Worm (Caenorhabditis elegans) whole organism, late embryonic: ENCODE results near the gene F26F4.12.

Experiments
- C08G9.2 ChIP-seq: sonication (generic microtip); optimal IDR thresholded peaks from 2 replicates; lab custom pipeline; 2016; ENCODE audit warnings: mild to moderate bottlenecking, missing genetic modification characterization, moderate library complexity, missing compliant biosample characterization
- ama-1 ChIP-seq: fragments of 150-350 bp; optimal IDR thresholded peaks from 2 replicates; lab custom pipeline; 2014
- ceh-22 ChIP-seq: sonication (generic microtip); optimal IDR thresholded peaks from 2 replicates; lab custom pipeline; 2017; ENCODE audit warnings: missing biosample characterization, missing genetic modification characterization
- ceh-9 ChIP-seq: sonication (generic microtip); optimal IDR thresholded peaks from 2 replicates; lab custom pipeline; 2016; ENCODE audit warnings: mild to moderate bottlenecking, missing genetic modification characterization, inconsistent platforms, missing compliant biosample characterization
- fkh-10 ChIP-seq: fragments of 150-350 bp; optimal IDR thresholded peaks from 2 replicates; lab custom pipeline; 2014; ENCODE audit warnings: missing biosample characterization, missing genetic modification reagents, missing genetic modification characterization
- pag-3 ChIP-seq: sonication (generic microtip); optimal IDR thresholded peaks from 2 replicates; lab custom pipeline; 2016; ENCODE audit warnings: missing compliant biosample characterization, missing genetic modification characterization, borderline replicate concordance
- pqm-1 ChIP-seq: sonication (generic microtip); optimal IDR thresholded peaks from 2 replicates; lab custom pipeline; 2016; ENCODE audit warnings: missing genetic modification characterization, missing compliant biosample characterization
- sox-4 ChIP-seq: sonication (generic microtip); optimal IDR thresholded peaks from 2 replicates; lab custom pipeline; 2017; ENCODE audit warnings: mild to moderate bottlenecking, missing genetic modification characterization, inconsistent platforms, missing compliant biosample characterization

ce11 chrIII:4887291-4887690 is 22.5 kb downstream of the F26F4.12 start, which contains the start of gene clec-6:
- no peak for TF ChIP-seq sox-4 (tag; lab: Kevin White, UChicago)
- TF ChIP-seq fkh-10 (GFP tag; lab: Kevin White, UChicago), result no peak
- TF ChIP-seq pag-3 (tag; lab: Kevin White, UChicago), result no peak
- TF ChIP-seq ceh-22, result no peak
- TF ChIP-seq ceh-9 (tag; lab: Kevin White, UChicago), result no peak
- no peak for TF ChIP-seq C08G9.2 (tag; lab: Kevin White, UChicago)
- TF ChIP-seq ama-1 (lab: Kevin White, UChicago), result no peak
- TF ChIP-seq pqm-1 (tag; lab: Kevin White, UChicago), result no peak
